Worm (Caenorhabditis elegans): ENCODE results near the gene C14C6.8.

Gene C14C6.8

DNA sequence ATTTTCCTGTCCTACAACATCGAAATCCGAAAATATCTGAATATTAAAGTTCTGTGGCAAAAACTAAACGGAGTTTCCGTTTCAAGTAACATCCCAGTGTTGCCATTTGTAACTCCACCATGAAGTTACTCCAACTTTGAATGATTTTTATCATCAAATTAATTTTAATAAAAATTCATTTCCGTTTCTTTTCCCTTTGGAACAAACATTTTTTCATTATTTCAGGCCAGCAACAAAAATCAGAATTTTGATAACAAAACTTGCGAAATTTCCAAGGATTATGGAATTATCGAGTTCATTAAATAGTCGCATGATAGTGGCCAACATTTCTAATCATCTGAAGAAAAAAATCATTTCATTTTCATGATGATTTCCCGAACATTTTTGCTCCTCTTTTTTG lies 9.9 kb upstream of the C14C6.8 start, which contains the start of gene C14C6.2:
TSS of gene C14C6.2 (plus strand) at position 301 of the 400 bp plus-strand sequence.
- TF ChIP-seq lin-32 (GFP tag; optimal IDR thresholded peaks at IDR 0.05) = no peak
- TF ChIP-seq snpc-4 (tag; optimal IDR thresholded peaks at IDR 0.05) = no peak
- TF ChIP-seq cnd-1 (tag; optimal IDR thresholded peaks at IDR 0.05) = no peak
- no peak for TF ChIP-seq hlh-1 (tag; optimal IDR thresholded peaks at IDR 0.05)
- no peak for TF ChIP-seq ceh-83 (GFP tag; optimal IDR thresholded peaks at IDR 0.05)
- no peak for TF ChIP-seq drap-1 (GFP tag; optimal IDR thresholded peaks at IDR 0.05)
- TF ChIP-seq blmp-1 (tag; optimal IDR thresholded peaks at IDR 0.05) = no peak
- TF ChIP-seq lin-13 (tag; optimal IDR thresholded peaks at IDR 0.05) = no peak
- no peak for TF ChIP-seq mls-2 (tag; optimal IDR thresholded peaks at IDR 0.05)
- no peak for TF ChIP-seq unc-120 (tag; optimal IDR thresholded peaks at IDR 0.05; ENCODE audit: poor library complexity, severe bottlenecking)
- no peak for TF ChIP-seq nhr-76 (tag; optimal IDR thresholded peaks at IDR 0.05)

DNA sequence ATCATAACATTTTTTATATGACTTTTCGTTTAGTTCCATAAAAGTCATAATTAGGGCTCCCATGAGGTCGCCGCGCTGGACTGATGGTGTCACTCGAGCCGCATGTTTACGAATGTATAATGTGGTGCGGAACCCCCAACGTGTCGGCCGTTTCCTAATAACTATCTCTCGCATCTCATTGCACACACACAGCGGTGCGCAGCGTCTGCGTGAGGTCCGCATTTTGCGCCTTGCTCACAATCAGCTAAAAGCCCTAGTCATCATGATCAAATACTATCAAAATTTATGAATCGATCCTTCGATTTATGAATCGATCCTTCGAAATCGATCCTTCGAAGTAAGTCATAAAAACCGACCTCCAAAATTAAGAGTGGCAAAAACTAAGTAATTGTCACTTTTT lies 7.0 kb upstream of the C14C6.8 start, which contains the start of gene srx-7:
TSS of gene srx-7 (plus strand) at position 256 of the 400 bp plus-strand sequence.
- TF ChIP-seq ceh-43 (GFP tag; optimal IDR thresholded peaks at IDR 0.05) (no peak), nhr-237 (tag; optimal IDR thresholded peaks at IDR 0.05) (no peak), nhr-12 (tag; optimal IDR thresholded peaks at IDR 0.05) (no peak), bed-3 (GFP tag; optimal IDR thresholded peaks at IDR 0.05) (no peak), lin-13 (tag; optimal IDR thresholded peaks at IDR 0.05) (no peak), tbx-8 (GFP tag; optimal IDR thresholded peaks at IDR 0.05) (no peak), mls-2 (tag; optimal IDR thresholded peaks at IDR 0.05) (no peak), sptf-1 (tag; optimal IDR thresholded peaks at IDR 0.05) (no peak), hlh-1 (tag; optimal IDR thresholded peaks at IDR 0.05) (no peak), snpc-4 (tag; optimal IDR thresholded peaks at IDR 0.05) (no peak), ces-1 (GFP tag; optimal IDR thresholded peaks at IDR 0.05) (no peak)

DNA sequence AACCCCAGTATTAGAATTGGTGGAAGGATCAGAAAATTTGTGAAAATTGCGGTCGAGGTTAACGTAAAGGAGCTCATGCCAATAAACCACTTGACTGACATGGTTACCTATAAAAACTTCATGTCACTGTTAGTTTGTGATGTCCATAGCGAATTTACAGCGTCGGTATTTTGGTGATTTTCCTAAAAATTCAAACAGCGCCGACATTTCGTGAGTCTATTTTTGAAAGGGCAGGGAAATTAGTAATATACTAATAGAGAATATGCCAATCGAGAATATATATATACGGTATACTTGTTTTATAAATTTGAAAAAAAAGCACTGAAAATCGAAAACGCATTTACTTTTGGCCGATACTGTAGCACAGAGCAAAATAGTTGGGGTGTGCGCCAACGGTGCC lies 3.1 kb upstream of the C14C6.8 start, which contains the start of gene srx-8:
TSS of gene srx-8 (minus strand) at position 101 of the 400 bp plus-strand sequence.
- TF ChIP-seq mab-5 (tag; optimal IDR thresholded peaks at IDR 0.05) = no peak
- no peak for TF ChIP-seq flh-1 (GFP tag; optimal IDR thresholded peaks at IDR 0.05)

DNA sequence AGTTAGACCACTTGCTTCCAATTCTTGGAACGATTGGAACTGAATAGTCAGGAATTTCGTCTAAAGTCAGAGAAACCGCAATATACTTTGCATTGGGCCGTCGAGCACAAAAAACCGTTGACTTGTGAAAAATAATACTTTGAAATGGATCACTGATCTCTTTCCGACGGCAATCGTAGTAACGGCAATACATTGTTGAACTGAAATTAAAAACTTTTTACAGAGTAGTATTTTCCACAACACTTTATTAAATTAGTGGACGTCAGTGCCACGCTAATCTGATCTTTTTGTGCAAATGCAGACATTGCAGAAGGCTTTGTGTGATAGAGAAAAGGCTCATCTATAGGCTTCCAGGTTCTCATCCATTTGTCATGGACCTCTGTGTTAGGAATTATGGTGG lies 561 bp downstream of the C14C6.8 start:
- TF ChIP-seq lin-13 (tag; optimal IDR thresholded peaks at IDR 0.05) (no peak), mls-2 (tag; optimal IDR thresholded peaks at IDR 0.05) (no peak), mab-5 (tag; optimal IDR thresholded peaks at IDR 0.05) (no peak), sem-2 (GFP tag; optimal IDR thresholded peaks at IDR 0.05) (no peak), snpc-4 (tag; optimal IDR thresholded peaks at IDR 0.05) (no peak)

DNA sequence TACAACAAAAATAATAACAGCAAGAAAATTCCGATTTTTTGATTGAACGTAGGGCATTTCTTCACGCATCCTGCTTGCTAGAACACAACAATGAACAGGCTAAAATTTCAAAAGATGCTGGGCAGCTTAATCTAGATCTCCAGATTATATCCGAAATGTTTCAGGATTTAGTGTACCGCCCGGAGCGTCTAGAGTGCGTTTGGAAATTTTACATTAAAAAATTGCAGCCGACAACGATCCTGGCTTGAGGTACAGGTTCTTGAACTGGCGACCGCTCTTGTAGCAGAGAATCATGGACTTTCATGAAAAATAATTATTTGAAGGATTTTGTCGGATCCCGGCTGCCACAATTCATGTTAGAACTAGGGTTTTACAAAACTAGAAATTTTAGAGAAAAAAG lies 5.0 kb downstream of the C14C6.8 start, which contains the start of gene C14C6.6:
TSS of gene C14C6.6 (minus strand) at position 101 of the 400 bp plus-strand sequence.
- no peak for TF ChIP-seq flh-1 (GFP tag; optimal IDR thresholded peaks at IDR 0.05)
- TF ChIP-seq elt-1 (tag; optimal IDR thresholded peaks at IDR 0.05; ENCODE audit: borderline replicate concordance, insufficient read depth) = no peak
- TF ChIP-seq cnd-1 (tag; optimal IDR thresholded peaks at IDR 0.05) = no peak
- TF ChIP-seq M03D4.4 (tag; optimal IDR thresholded peaks at IDR 0.05) = no peak
- no peak for TF ChIP-seq ces-1 (GFP tag; optimal IDR thresholded peaks at IDR 0.05)
- no peak for TF ChIP-seq snpc-4 (tag; optimal IDR thresholded peaks at IDR 0.05)

DNA sequence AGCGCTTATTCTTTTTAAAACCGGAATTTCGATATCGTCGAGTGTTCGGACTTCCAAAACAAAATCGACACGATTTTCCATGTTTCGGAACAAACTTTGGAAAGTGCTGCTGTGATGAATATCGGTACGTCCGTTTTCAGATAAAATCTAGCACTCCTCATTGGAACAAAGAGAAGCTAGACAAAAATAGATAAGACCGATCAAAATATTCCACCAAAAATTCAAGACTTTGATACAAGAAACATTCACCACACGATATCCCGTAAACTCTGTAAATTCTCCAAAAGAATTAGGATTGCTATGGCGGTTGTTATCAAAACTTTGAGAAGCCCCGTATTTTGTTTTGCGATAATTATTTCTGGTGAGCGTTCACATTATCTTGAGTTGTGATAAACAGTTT lies 9.8 kb downstream of the C14C6.8 start, which contains the start of gene C14C6.3:
TSS of gene C14C6.3 (plus strand) at position 301 of the 400 bp plus-strand sequence.
- TF ChIP-seq ceh-83 (GFP tag; optimal IDR thresholded peaks at IDR 0.05) (no peak), ceh-43 (GFP tag; optimal IDR thresholded peaks at IDR 0.05) (no peak), nhr-28 (tag; optimal IDR thresholded peaks at IDR 0.05) (no peak), bed-3 (GFP tag; optimal IDR thresholded peaks at IDR 0.05) (no peak), nhr-12 (tag; optimal IDR thresholded peaks at IDR 0.05) (no peak), lsy-2 (tag; optimal IDR thresholded peaks at IDR 0.05) (no peak), unc-62 (GFP tag; optimal IDR thresholded peaks at IDR 0.05) (no peak), unc-39 (tag; optimal IDR thresholded peaks at IDR 0.05) (no peak), nhr-76 (tag; optimal IDR thresholded peaks at IDR 0.05) (no peak), ces-1 (GFP tag; optimal IDR thresholded peaks at IDR 0.05) (no peak), hlh-1 (tag; optimal IDR thresholded peaks at IDR 0.05) (no peak), nhr-2 (tag; optimal IDR thresholded peaks at IDR 0.05) (no peak), mep-1 (tag; optimal IDR thresholded peaks at IDR 0.05) (no peak), sptf-1 (tag; optimal IDR thresholded peaks at IDR 0.05) (no peak)
